Fruit fly (Drosophila melanogaster): Measurements from ENCODE around the gene CG9521.

DNA sequence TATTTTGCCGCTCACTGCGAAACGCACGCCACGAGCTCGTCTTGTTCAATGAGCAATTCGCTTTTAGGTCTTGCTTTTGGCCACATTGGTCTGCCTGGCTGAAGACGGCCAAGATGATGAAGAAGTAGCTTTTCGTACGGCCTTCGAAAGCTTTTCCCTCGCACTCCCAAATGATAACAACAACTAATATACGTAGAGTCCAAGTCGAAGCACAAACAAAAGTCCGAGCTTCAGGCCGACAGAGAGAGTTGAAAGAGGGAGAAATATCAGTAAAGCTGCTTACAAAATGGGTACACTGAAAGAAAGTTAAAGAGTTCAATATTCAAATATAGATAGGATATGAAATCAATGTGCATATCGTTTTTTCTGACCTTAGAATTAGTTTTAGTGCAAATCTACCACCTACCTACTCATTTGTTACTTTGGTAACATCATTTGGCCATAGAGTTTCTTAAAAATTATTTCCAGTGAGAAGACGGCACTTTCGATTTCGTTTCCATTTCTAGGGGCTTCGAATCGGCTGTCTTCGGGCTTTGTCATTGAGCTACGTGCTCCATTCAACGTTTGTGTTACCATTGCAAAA lies 29.6 kb upstream of the CG9521 start, which contains the start of the genes CG45064 and CG45065:
- no peak for TF ChIP-seq Hr78 (GFP tag; optimal IDR thresholded peaks at IDR 0.05)
- TF ChIP-seq Myc (optimal IDR thresholded peaks at IDR 0.05), result no peak
- TF ChIP-seq lola (GFP tag; optimal IDR thresholded peaks at IDR 0.05), result no peak
- TF ChIP-seq Sp1 (GFP tag; optimal IDR thresholded peaks at IDR 0.05), result peak; percentile 78
- TF ChIP-seq usp (GFP tag; optimal IDR thresholded peaks at IDR 0.05), result no peak
- peak; percentile 65 for TF ChIP-seq sage (GFP tag; optimal IDR thresholded peaks at IDR 0.05)
- no peak for TF ChIP-seq GATAd (GFP tag; optimal IDR thresholded peaks at IDR 0.05)
- TF ChIP-seq dl (GFP tag; optimal IDR thresholded peaks at IDR 0.05; ENCODE audit: insufficient read depth in 1 of 2, partially characterized antibody in 2 of 2), result no peak
- TF ChIP-seq CG32264 (GFP tag; optimal IDR thresholded peaks at IDR 0.05), result no peak

Data from whole organism, wandering third instar larva.